Fruit fly (Drosophila melanogaster) whole organism, wandering third instar larva: ENCODE results near the gene Ip259.

Experiments used
- CrebA ChIP-seq: fragments of 200-800 bp; sonication (Bioruptor generic); optimal IDR thresholded peaks from 2 replicates; lab custom pipeline; 2016; ENCODE audit warnings: missing biosample characterization, mild to moderate bottlenecking, missing genetic modification characterization, borderline replicate concordance
- Hnf4 ChIP-seq: fragments of 200-800 bp; sonication (Bioruptor generic); optimal IDR thresholded peaks from 2 replicates; lab custom pipeline; 2016; ENCODE audit warnings: missing biosample characterization, mild to moderate bottlenecking, missing genetic modification characterization
- Hr83 ChIP-seq: fragments of 200-300 bp; sonication (Bioruptor generic); optimal IDR thresholded peaks from 2 replicates; lab custom pipeline; 2016; ENCODE audit warnings: missing biosample characterization, mild to moderate bottlenecking, missing genetic modification characterization, moderate library complexity; ENCODE audit not compliant: poor library complexity, severe bottlenecking
- OdsH ChIP-seq: fragments of 200-800 bp; sonication (Bioruptor generic); optimal IDR thresholded peaks from 2 replicates; lab custom pipeline; 2016; ENCODE audit warnings: missing biosample characterization, mild to moderate bottlenecking, missing genetic modification characterization
- Sp1 ChIP-seq: fragments of 200-800 bp; sonication (Bioruptor generic); optimal IDR thresholded peaks from 3 replicates; lab custom pipeline; 2019; ENCODE audit warnings: missing biosample characterization, mild to moderate bottlenecking, missing genetic modification characterization, moderate library complexity
- h ChIP-seq: fragments of 200-800 bp; sonication (Bioruptor generic); optimal IDR thresholded peaks from 3 replicates; lab custom pipeline; 2016; ENCODE audit warnings: missing biosample characterization, mild to moderate bottlenecking, missing genetic modification characterization
- pan ChIP-seq: fragments of >200 bp; optimal IDR thresholded peaks from 2 replicates; lab custom pipeline; 2017
- psq ChIP-seq: fragments of 200-800 bp; sonication (Bioruptor generic); optimal IDR thresholded peaks from 3 replicates; lab custom pipeline; 2017; ENCODE audit warnings: missing biosample characterization, mild to moderate bottlenecking, missing genetic modification characterization, moderate library complexity
- usp ChIP-seq: fragments of >200 bp; optimal IDR thresholded peaks from 2 replicates; lab custom pipeline; 2017; ENCODE audit warnings: missing biosample characterization, missing genetic modification characterization

DNA sequence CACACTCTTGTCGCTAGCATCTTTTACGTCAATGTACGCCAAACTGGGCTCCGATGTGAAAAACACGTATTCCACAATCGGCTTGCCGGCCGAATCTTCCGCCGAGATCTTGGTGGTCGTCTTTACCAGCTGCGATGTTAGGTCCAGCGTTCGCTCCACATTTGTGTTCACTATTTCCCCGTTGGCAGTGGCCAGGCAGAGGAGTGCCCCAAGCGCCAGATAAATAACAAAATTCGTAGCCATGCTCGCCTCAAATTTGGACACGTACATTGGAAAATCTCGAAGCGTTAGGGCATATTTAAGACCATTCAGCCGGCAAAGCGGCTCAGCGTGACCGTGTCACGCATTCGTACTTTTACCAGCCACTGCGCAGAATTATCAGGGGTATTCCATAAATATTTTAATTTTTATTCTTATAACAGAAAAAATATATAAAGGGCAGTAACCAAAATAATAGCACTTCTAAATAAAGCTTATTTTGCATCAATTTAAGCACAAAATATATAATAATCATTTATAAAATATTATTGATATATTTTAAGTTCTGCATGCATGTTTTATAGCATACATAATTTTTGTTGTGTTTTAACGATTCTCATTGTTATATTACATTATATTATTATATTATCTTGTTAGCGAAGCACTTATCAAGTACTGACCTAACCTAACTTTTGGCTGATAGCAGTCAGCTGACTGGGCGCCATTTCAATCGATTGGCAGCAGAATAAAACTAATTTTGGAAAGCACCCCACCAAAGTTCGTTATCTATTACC is 32.5 kb upstream of the Ip259 start, which contains the start of the genes CG33303 and dpr19:
- TF ChIP-seq usp (GFP tag; lab: Kevin White, UChicago) (no peak), h (GFP tag; lab: Kevin White, UChicago) (no peak), OdsH (GFP tag; lab: Kevin White, UChicago) (peak; percentile 18), pan (no peak), Hr83 (GFP tag; lab: Kevin White, UChicago) (peak; percentile 21), CrebA (no peak), psq (GFP tag; lab: Kevin White, UChicago) (no peak), Hnf4 (no peak), Sp1 (GFP tag; lab: Kevin White, UChicago) (peak; percentile 69)
